Worm (Caenorhabditis elegans) whole organism, early embryonic: ENCODE measurements around the gene glb-10.

Experiments used
- aly-1 ChIP-seq: sonication (generic microtip); optimal IDR thresholded peaks from 2 replicates; lab custom pipeline; 2016; ENCODE audit warnings: missing genetic modification characterization, missing compliant biosample characterization
- ama-1 ChIP-seq: fragments of 150-350 bp; optimal IDR thresholded peaks from 2 replicates; lab custom pipeline; 2014
- ets-7 ChIP-seq: sonication (generic microtip); optimal IDR thresholded peaks from 2 replicates; lab custom pipeline; 2016; ENCODE audit warnings: missing genotype, missing genetic modification characterization, missing compliant biosample characterization
- hmbx-1 ChIP-seq: sonication (generic microtip); optimal IDR thresholded peaks from 2 replicates; lab custom pipeline; 2016; ENCODE audit warnings: mild to moderate bottlenecking, missing genetic modification characterization, missing compliant biosample characterization
- hmg-4 ChIP-seq: fragments of 200-800 bp; sonication (Bioruptor generic); optimal IDR thresholded peaks from 2 replicates; lab custom pipeline; 2018; ENCODE audit warnings: mild to moderate bottlenecking, missing genetic modification characterization, missing compliant biosample characterization
- tra-4 ChIP-seq: sonication (generic microtip); optimal IDR thresholded peaks from 2 replicates; lab custom pipeline; 2017; ENCODE audit warnings: missing genetic modification characterization, missing compliant biosample characterization

- TF ChIP-seq hmbx-1 (tag; lab: Kevin White, UChicago) (no peak), tra-4 (tag; lab: Kevin White, UChicago) (no peak), ama-1 (no peak), aly-1 (tag; lab: Kevin White, UChicago) (no peak), hmg-4 (GFP tag; lab: Kevin White, UChicago) (no peak), ets-7 (tag; lab: Kevin White, UChicago) (no peak)
Observed at ce11 chrII:6288104-6288503, 21.0 kb downstream of the glb-10 start.
